Fruit fly (Drosophila melanogaster): ENCODE results near the gene poe.

dm6 chr2L:8012551-8012950, 58.9 kb downstream of the poe start:
- TF ChIP-seq Fer1 (GFP tag; optimal IDR thresholded peaks at IDR 0.05), result no peak
- no peak for TF ChIP-seq dmrt11E (tag; optimal IDR thresholded peaks at IDR 0.05)
- TF ChIP-seq CG12299 (tag; optimal IDR thresholded peaks at IDR 0.05), result no peak
- no peak for TF ChIP-seq pzg (GFP tag; optimal IDR thresholded peaks at IDR 0.05)
- TF ChIP-seq jing (GFP tag; optimal IDR thresholded peaks at IDR 0.05), result no peak
- no peak for TF ChIP-seq HLH54F (GFP tag; optimal IDR thresholded peaks at IDR 0.05)
- no peak for TF ChIP-seq CG4707 (GFP tag; optimal IDR thresholded peaks at IDR 0.05)
- no peak for TF ChIP-seq CG8281 (tag; optimal IDR thresholded peaks at IDR 0.05)
- no peak for TF ChIP-seq br (optimal IDR thresholded peaks at IDR 0.05)
- TF ChIP-seq CG42726 (GFP tag; IDR thresholded peaks at IDR 0.05; ENCODE audit: partially characterized antibody), result no peak
